Worm (Caenorhabditis elegans): ENCODE measurements around the gene flp-14.

DNA sequence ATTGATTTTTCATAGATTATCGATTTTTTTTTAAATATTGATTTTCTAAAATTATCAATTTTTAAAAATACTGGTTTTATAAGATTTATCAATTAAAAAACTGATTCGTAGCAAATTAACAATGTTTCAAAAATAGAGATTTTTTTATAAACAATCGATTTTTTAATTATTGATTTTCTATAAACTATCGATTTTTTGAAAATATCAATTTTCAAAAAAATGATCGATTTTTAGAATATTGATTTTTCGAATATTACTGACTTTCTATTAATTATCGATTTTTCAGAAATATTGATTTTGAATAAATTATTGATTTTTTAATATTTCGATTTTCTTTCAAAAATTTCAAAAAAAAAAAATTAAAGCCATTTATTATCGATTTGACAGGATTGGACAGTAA, 42.3 kb downstream of the flp-14 start:
- TF ChIP-seq nhr-76 (tag; optimal IDR thresholded peaks at IDR 0.05) (no peak), elt-3 (tag; optimal IDR thresholded peaks at IDR 0.05) (no peak), tbx-8 (GFP tag; optimal IDR thresholded peaks at IDR 0.05) (no peak), ceh-83 (GFP tag; optimal IDR thresholded peaks at IDR 0.05) (no peak), lin-13 (tag; optimal IDR thresholded peaks at IDR 0.05) (no peak), mep-1 (tag; optimal IDR thresholded peaks at IDR 0.05) (no peak), lsy-2 (tag; optimal IDR thresholded peaks at IDR 0.05) (no peak), nhr-28 (tag; optimal IDR thresholded peaks at IDR 0.05) (no peak), sem-2 (GFP tag; optimal IDR thresholded peaks at IDR 0.05) (no peak), nhr-12 (tag; optimal IDR thresholded peaks at IDR 0.05) (no peak), ceh-43 (GFP tag; optimal IDR thresholded peaks at IDR 0.05) (no peak)
